Worm (Caenorhabditis elegans) whole organism, L1 larva: ENCODE data around the gene serp-1.2.

Source experiments
- C04F5.9 ChIP-seq: sonication (generic microtip); optimal IDR thresholded peaks from 2 replicates; lab custom pipeline; 2016; ENCODE audit warnings: missing genetic modification characterization, missing compliant biosample characterization
- F16B12.6 ChIP-seq: fragments of 150-350 bp; optimal IDR thresholded peaks from 2 replicates; lab custom pipeline; 2014; ENCODE audit warnings: missing biosample characterization, missing genetic modification characterization
- Y116A8C.19 ChIP-seq: sonication (generic microtip); optimal IDR thresholded peaks from 2 replicates; lab custom pipeline; 2016; ENCODE audit warnings: missing compliant biosample characterization, missing genetic modification characterization, borderline replicate concordance
- aha-1 ChIP-seq: fragments of 150-350 bp; optimal IDR thresholded peaks from 2 replicates; lab custom pipeline; 2014; ENCODE audit warnings: missing biosample characterization, missing genetic modification characterization
- alr-1 ChIP-seq: fragments of 200-800 bp; sonication (Bioruptor generic); optimal IDR thresholded peaks from 2 replicates; lab custom pipeline; 2018; ENCODE audit warnings: borderline replicate concordance, mild to moderate bottlenecking, missing genetic modification characterization, missing compliant biosample characterization
- aly-2 ChIP-seq: fragments of 150-350 bp; optimal IDR thresholded peaks from 2 replicates; lab custom pipeline; 2014; ENCODE audit warnings: missing biosample characterization, missing genetic modification characterization
- ama-1 ChIP-seq: fragments of 150-350 bp; optimal IDR thresholded peaks from 2 replicates; lab custom pipeline; 2014
- ceh-8 ChIP-seq: fragments of 200-800 bp; sonication (Bioruptor generic); optimal IDR thresholded peaks from 2 replicates; lab custom pipeline; 2018; ENCODE audit warnings: mild to moderate bottlenecking, missing genetic modification characterization, moderate library complexity, missing compliant biosample characterization
- ceh-88 ChIP-seq: fragments of 200-800 bp; sonication (Bioruptor generic); IDR thresholded peaks from 2 replicates; pipeline ENCODE4 v1.3.6; 2022; ENCODE audit warnings: missing genetic modification characterization, missing compliant biosample characterization
- dpl-1 ChIP-seq, 3 experiments: fragments of 150-350 bp in 2 of 3; sonication (generic microtip) in 1 of 3; optimal IDR thresholded peaks; 2 replicates each; lab custom pipeline; 2014 to 2017; ENCODE audit warnings: missing biosample characterization in 3 of 3, missing genetic modification characterization in 3 of 3, missing genetic modification reagents in 3 of 3
- dsc-1 ChIP-seq: sonication (generic microtip); optimal IDR thresholded peaks from 2 replicates; lab custom pipeline; 2016; ENCODE audit warnings: mild to moderate bottlenecking, missing genetic modification characterization, missing compliant biosample characterization
- efl-3 ChIP-seq: fragments of 200-800 bp; sonication (Bioruptor generic); optimal IDR thresholded peaks from 2 replicates; lab custom pipeline; 2018; ENCODE audit warnings: mild to moderate bottlenecking, missing genetic modification characterization, missing compliant biosample characterization
- egl-27 ChIP-seq, 2 experiments: fragments of 150-350 bp in 1 of 2; sonication (generic microtip); optimal IDR thresholded peaks; 3 replicates each; lab custom pipeline; 2017 to 2018; ENCODE audit warnings: missing biosample characterization in 2 of 2, missing genetic modification characterization in 2 of 2, missing genetic modification reagents in 2 of 2
- elt-2 ChIP-seq: sonication (generic microtip); optimal IDR thresholded peaks from 2 replicates; lab custom pipeline; 2016; ENCODE audit warnings: missing genetic modification characterization, mild to moderate bottlenecking, inconsistent platforms, missing compliant biosample characterization, missing genetic modification reagents
- fkh-10 ChIP-seq: sonication (generic microtip); optimal IDR thresholded peaks from 2 replicates; lab custom pipeline; 2017; ENCODE audit warnings: missing biosample characterization, missing genetic modification reagents, missing genetic modification characterization
- fkh-4 ChIP-seq: sonication (generic microtip); optimal IDR thresholded peaks from 2 replicates; lab custom pipeline; 2016; ENCODE audit warnings: missing compliant biosample characterization, missing genetic modification characterization, borderline replicate concordance
- fkh-8 ChIP-seq: sonication (generic microtip); optimal IDR thresholded peaks from 2 replicates; lab custom pipeline; 2016; ENCODE audit warnings: mild to moderate bottlenecking, missing genetic modification characterization, missing compliant biosample characterization
- grh-1 ChIP-seq: fragments of 200-800 bp; sonication (Bioruptor generic); IDR thresholded peaks from 2 replicates; pipeline ENCODE4 v1.3.6; 2022; ENCODE audit warnings: missing genetic modification reagents, missing genetic modification characterization, missing compliant biosample characterization
- hlh-17 ChIP-seq: fragments of 200-800 bp; sonication (Bioruptor generic); optimal IDR thresholded peaks from 2 replicates; lab custom pipeline; 2018; ENCODE audit warnings: missing genetic modification characterization, mild to moderate bottlenecking, missing compliant biosample characterization, moderate library complexity, borderline replicate concordance
- hpl-2 ChIP-seq: fragments of 150-350 bp; optimal IDR thresholded peaks from 2 replicates; lab custom pipeline; 2014; ENCODE audit warnings: missing biosample characterization, missing genetic modification reagents, missing genetic modification characterization
- irx-1 ChIP-seq: sonication (generic microtip); optimal IDR thresholded peaks from 2 replicates; lab custom pipeline; 2016; ENCODE audit warnings: missing genetic modification characterization, missing compliant biosample characterization
- jun-1 ChIP-seq: fragments of 150-350 bp; optimal IDR thresholded peaks from 2 replicates; lab custom pipeline; 2014; ENCODE audit warnings: missing biosample characterization, missing genetic modification reagents, missing genetic modification characterization
- lin-35 ChIP-seq, 2 experiments: fragments of 150-350 bp; optimal IDR thresholded peaks; 2 replicates each; lab custom pipeline; 2014; ENCODE audit warnings: missing biosample characterization in 2 of 2, missing genetic modification characterization in 2 of 2, missing genetic modification reagents in 2 of 2
- lir-3 ChIP-seq: sonication (generic microtip); optimal IDR thresholded peaks from 2 replicates; lab custom pipeline; 2016; ENCODE audit warnings: mild to moderate bottlenecking, missing genetic modification characterization, moderate library complexity, missing compliant biosample characterization; ENCODE audit not compliant: poor library complexity
- lsy-2 ChIP-seq, 2 experiments: fragments of 150-350 bp; optimal IDR thresholded peaks; 2 replicates each; lab custom pipeline; 2014; ENCODE audit warnings: missing biosample characterization in 2 of 2, missing genetic modification characterization in 2 of 2
- mdl-1 ChIP-seq, 2 experiments: fragments of 150-350 bp; optimal IDR thresholded peaks; 2 replicates each; lab custom pipeline; 2014 to 2017; ENCODE audit warnings: missing biosample characterization in 2 of 2, missing genetic modification characterization in 2 of 2, inconsistent platforms in 1 of 2
- mef-2 ChIP-seq: fragments of 150-350 bp; optimal IDR thresholded peaks from 2 replicates; lab custom pipeline; 2014; ENCODE audit warnings: missing biosample characterization, missing genetic modification characterization
- nhr-237 ChIP-seq: fragments of 150-350 bp; optimal IDR thresholded peaks from 2 replicates; lab custom pipeline; 2014; ENCODE audit warnings: missing biosample characterization, missing genetic modification characterization
- nhr-28 ChIP-seq: fragments of 150-350 bp; optimal IDR thresholded peaks from 2 replicates; lab custom pipeline; 2014; ENCODE audit warnings: missing biosample characterization, missing genetic modification characterization
- nhr-76 ChIP-seq: sonication (generic microtip); optimal IDR thresholded peaks from 2 replicates; lab custom pipeline; 2017; ENCODE audit warnings: missing biosample characterization, missing genetic modification characterization
- nhr-85 ChIP-seq: sonication (generic microtip); peaks from one replicate; lab custom pipeline; 2016; ENCODE audit warnings: missing genetic modification characterization, inconsistent platforms, missing compliant biosample characterization
- pax-3 ChIP-seq: fragments of 200-800 bp; sonication (Bioruptor generic); optimal IDR thresholded peaks from 2 replicates; lab custom pipeline; 2018; ENCODE audit warnings: mild to moderate bottlenecking, missing genetic modification characterization, moderate library complexity, missing compliant biosample characterization
- pqm-1 ChIP-seq: sonication (generic microtip); optimal IDR thresholded peaks from 3 replicates; lab custom pipeline; 2017; ENCODE audit warnings: missing biosample characterization, missing genetic modification characterization
- snu-23 ChIP-seq: sonication (generic microtip); optimal IDR thresholded peaks from 2 replicates; lab custom pipeline; 2016; ENCODE audit warnings: missing genetic modification characterization, missing compliant biosample characterization
- unc-130 ChIP-seq: fragments of 150-350 bp; optimal IDR thresholded peaks from 2 replicates; lab custom pipeline; 2017; ENCODE audit warnings: missing biosample characterization, missing genetic modification characterization, inconsistent platforms
- unc-98 ChIP-seq: fragments of 200-800 bp; sonication (Bioruptor generic); IDR thresholded peaks from 2 replicates; pipeline ENCODE4 v1.3.6; 2022; ENCODE audit warnings: missing genetic modification characterization, missing compliant biosample characterization
- vab-15 ChIP-seq: sonication (generic microtip); optimal IDR thresholded peaks from 2 replicates; lab custom pipeline; 2017; ENCODE audit warnings: missing genotype, mild to moderate bottlenecking, missing genetic modification characterization, missing compliant biosample characterization
- zag-1 ChIP-seq: fragments of 150-350 bp; optimal IDR thresholded peaks from 2 replicates; lab custom pipeline; 2014; ENCODE audit warnings: missing biosample characterization, missing genetic modification characterization
- zip-4 ChIP-seq: fragments of 200-800 bp; sonication (Bioruptor generic); optimal IDR thresholded peaks from 2 replicates; lab custom pipeline; 2018; ENCODE audit warnings: mild to moderate bottlenecking, missing genetic modification characterization, moderate library complexity, missing compliant biosample characterization
- ztf-4 ChIP-seq: fragments of 150-350 bp; optimal IDR thresholded peaks from 2 replicates; lab custom pipeline; 2014; ENCODE audit warnings: missing biosample characterization, missing genetic modification characterization

serp-1.2 gene

DNA sequence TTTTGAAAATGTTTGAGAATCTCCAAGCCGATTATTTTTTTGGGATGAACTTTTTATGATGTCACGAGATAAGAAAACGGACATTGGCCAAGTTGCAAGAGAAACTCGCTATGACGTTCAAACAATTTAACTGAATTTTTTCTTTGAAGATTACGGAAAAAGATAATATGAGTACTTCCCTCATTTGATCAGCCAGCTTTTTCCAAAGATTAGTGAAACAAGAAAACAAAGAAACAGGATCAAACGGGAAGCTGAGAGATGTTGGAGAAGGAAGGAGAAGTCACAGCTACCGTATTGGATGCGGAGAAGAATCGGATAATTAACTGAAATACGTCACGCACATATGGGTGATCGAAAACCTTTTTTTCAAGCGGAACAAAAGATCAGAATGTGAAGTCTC, 28.7 kb downstream of the serp-1.2 start:
- TF ChIP-seq nhr-28 (tag; lab: Kevin White, UChicago) (no peak), dpl-1 (GFP tag; optimal IDR thresholded peaks at IDR 0.05; lab: Kevin White, UChicago) (no peak), hpl-2 (GFP tag; lab: Kevin White, UChicago) (no peak), fkh-8 (tag; lab: Kevin White, UChicago) (no peak), mdl-1 (tag; optimal IDR thresholded peaks at IDR 0.05; lab: Kevin White, UChicago) (no peak), zip-4 (no peak), pqm-1 (tag; lab: Kevin White, UChicago) (no peak), aha-1 (tag; lab: Kevin White, UChicago) (no peak), fkh-10 (GFP tag; lab: Kevin White, UChicago) (no peak), nhr-237 (tag; lab: Kevin White, UChicago) (no peak), mef-2 (tag; lab: Kevin White, UChicago) (no peak), aly-2 (tag; lab: Kevin White, UChicago) (no peak), alr-1 (tag; lab: Kevin White, UChicago) (no peak), efl-3 (GFP tag; lab: Kevin White, UChicago) (no peak), dsc-1 (no peak)

DNA sequence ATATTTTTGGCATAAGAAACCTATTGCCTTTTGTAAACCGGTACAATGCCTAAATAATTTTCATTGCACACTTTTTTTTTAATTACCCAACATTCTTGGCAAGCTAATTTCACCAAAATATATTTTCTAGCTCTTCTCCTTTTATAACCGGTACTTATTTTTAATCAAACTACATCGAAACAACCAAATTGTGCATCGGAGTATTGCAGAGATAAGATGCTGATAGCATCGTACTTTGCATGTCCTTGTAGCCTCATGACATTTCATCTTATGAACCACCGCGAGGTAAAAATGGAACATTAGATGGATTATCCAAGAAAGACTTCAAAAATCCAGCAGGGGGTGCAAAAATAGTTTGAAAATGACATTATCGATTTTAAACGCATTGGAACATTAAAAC, 29.7 kb downstream of the serp-1.2 start:
- TF ChIP-seq nhr-28 (tag; lab: Kevin White, UChicago) (no peak), elt-2 (peak; percentile 33), aly-2 (tag; lab: Kevin White, UChicago) (no peak)

DNA sequence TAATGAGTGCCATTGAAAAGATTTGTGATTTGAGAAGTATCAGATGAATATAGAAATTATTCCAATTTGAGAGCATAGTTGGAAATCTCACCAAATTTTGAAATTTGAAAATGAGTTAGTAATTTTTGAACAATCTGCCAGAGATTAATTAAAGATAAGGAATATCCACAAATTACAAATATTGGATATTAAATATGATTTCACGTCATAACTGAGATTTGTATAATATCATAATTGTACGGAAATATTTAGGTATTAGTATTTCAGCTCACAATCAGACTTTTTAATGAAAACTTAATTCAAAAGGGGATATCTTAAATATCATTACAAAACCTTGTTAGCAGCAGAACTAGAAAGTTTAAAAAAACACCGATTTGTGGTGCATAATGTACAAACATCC, 34.4 kb downstream of the serp-1.2 start, which contains the start of gene K07H8.7:
K07H8.7 (minus strand) TSS at position 101 of the 400 bp plus-strand sequence.
- no peak for TF ChIP-seq hlh-17 (GFP tag; lab: Kevin White, UChicago)
- TF ChIP-seq nhr-85 (tag; lab: Kevin White, UChicago), result no peak
- no peak for TF ChIP-seq lir-3
- TF ChIP-seq fkh-4 (tag; lab: Kevin White, UChicago), result no peak
- TF ChIP-seq C04F5.9 (tag; lab: Kevin White, UChicago), result no peak
- no peak for TF ChIP-seq grh-1 (GFP tag; lab: Robert Waterston, UW)
- TF ChIP-seq hpl-2 (GFP tag; lab: Kevin White, UChicago), result no peak
- no peak for TF ChIP-seq zag-1 (tag; lab: Kevin White, UChicago)
- TF ChIP-seq dsc-1, result no peak
- TF ChIP-seq unc-130 (tag; lab: Kevin White, UChicago), result no peak
- TF ChIP-seq, all 84 proteins: peak for 0

DNA sequence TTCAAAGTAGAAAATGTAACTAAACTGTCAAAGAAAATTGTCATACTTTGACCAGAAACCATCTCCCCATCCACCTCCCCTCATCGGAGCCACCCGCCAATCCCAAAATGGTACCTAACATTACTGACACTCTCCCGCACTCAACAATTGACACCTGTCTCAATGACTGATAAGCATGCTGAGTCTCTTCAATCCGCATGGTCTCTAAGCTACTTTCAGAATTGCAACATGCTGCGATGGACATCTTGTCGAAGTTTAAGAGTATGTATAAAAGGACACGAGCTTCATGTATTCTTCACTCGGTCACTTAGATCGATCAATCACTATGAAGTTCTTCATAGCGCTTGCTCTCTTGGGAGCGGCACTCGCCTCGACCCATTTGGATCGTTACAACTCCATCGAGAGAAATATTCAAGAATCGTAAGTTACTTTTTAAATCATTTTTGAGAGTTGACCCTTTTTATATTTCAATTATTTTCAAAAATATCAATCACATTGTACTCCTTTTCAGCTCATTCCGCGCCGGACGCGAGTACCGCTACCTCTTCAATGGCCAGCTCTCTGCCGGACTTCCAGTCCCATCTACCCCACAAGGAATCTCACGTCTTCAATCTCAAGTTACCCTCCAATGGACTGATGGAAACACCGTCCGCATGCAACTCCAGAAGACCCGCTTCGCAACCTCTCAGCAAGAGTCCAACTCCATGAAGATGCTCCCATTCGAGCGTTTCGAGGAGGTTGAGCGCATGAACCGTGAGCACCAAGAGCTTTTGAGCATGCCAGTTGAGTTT, 35.6 kb downstream of the serp-1.2 start, which contains the start of gene vit-6:
vit-6 (plus strand) TSS at position 310 of the 791 bp plus-strand sequence.
- TF ChIP-seq egl-27 (tag; optimal IDR thresholded peaks at IDR 0.05; lab: Kevin White, UChicago) (no peak), ztf-4 (no peak), aly-2 (tag; lab: Kevin White, UChicago) (no peak), lsy-2 (tag; optimal IDR thresholded peaks at IDR 0.05; lab: Kevin White, UChicago) (no peak)

DNA sequence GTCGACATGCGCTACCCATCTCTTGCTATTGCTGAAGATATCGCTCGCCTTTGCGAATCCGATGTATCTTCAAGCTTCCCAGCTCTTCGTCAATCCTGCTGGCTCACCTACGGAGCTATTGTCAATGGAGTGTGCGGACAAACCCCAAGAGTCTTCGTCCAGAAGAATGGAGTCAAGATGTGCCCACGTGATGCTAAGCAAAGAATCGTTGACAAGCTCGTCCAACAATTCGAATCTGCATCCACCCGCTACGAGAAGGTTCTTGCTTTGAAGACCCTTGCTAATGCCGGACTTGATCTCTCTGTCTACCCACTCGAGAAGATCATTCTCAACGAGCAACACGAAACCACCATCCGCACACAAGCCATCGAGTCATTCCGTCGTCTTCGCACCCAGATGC, 37.2 kb downstream of the serp-1.2 start:
- TF ChIP-seq ceh-88 (no peak), pqm-1 (tag; lab: Kevin White, UChicago) (no peak), F16B12.6 (tag; lab: Kevin White, UChicago) (no peak), jun-1 (tag; lab: Kevin White, UChicago) (no peak), unc-98 (GFP tag; lab: Robert Waterston, UW) (no peak), ztf-4 (no peak), ama-1 (lab: Kevin White, UChicago) (no peak), lin-35 (GFP tag; optimal IDR thresholded peaks at IDR 0.05; lab: Kevin White, UChicago) (no peak), vab-15 (tag; lab: Kevin White, UChicago) (no peak), nhr-76 (no peak), snu-23 (GFP tag; lab: Kevin White, UChicago) (no peak), irx-1 (tag; lab: Kevin White, UChicago) (no peak), ceh-8 (no peak), pax-3 (no peak), Y116A8C.19 (no peak)
